Fruit fly (Drosophila melanogaster): ENCODE data around the gene Glyp.

Glyp gene

DNA sequence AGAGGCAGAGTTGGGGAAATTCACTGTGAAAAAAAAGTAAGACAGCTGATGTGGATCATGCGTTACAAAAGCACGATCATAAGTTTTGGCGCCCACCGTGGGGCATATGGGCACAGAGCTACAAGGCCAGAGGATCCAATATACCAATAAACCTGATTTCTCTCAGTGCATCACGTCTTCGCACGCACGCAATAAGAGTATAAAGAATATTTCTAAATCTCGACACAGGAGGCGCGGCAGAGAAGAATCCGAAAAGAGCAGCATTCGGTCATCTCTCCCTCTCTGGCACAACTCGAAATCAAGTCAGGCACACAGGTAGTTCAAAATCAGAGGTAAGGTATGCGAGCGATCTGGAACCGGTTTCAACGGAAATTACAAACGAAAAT is 32.9 kb downstream of the Glyp start (continued):
- TF ChIP-seq MESR4 (GFP tag; optimal IDR thresholded peaks at IDR 0.05) (peak; percentile 34), CG13424 (tag; optimal IDR thresholded peaks at IDR 0.05) (peak; percentile 82), CG6813 (GFP tag; optimal IDR thresholded peaks at IDR 0.05) (peak; percentile 90), CG12942 (GFP tag; optimal IDR thresholded peaks at IDR 0.05) (peak; percentile 81), CG7271 (tag; optimal IDR thresholded peaks at IDR 0.05) (peak; percentile 53), CG3163 (GFP tag; optimal IDR thresholded peaks at IDR 0.05) (peak; percentile 84), CG11093 (GFP tag; IDR thresholded peaks at IDR 0.05) (peak; percentile 88), emc (GFP tag; optimal IDR thresholded peaks at IDR 0.05) (peak; percentile 75), Hmx (GFP tag; optimal IDR thresholded peaks at IDR 0.05) (peak; percentile 48), Med (GFP tag) (peak; percentile 98), bcd (GFP tag; optimal IDR thresholded peaks at IDR 0.05) (peak; percentile 89), ind (GFP tag; optimal IDR thresholded peaks at IDR 0.05) (peak; percentile 82), CG1647 (GFP tag; optimal IDR thresholded peaks at IDR 0.05) (peak; percentile 72), BEAF-32 (GFP tag; optimal IDR thresholded peaks at IDR 0.05) (no peak), CG13624 (GFP tag; optimal IDR thresholded peaks at IDR 0.05) (peak; percentile 80), CG6689 (GFP tag; IDR thresholded peaks at IDR 0.05) (peak; percentile 92), Rfx (GFP tag; IDR thresholded peaks at IDR 0.05) (peak; percentile 89), slou (GFP tag; optimal IDR thresholded peaks at IDR 0.05) (peak; percentile 48), CoRest (tag; optimal IDR thresholded peaks at IDR 0.05) (peak; percentile 88), CG12236 (GFP tag; optimal IDR thresholded peaks at IDR 0.05) (peak; percentile 79), psq (GFP tag; optimal IDR thresholded peaks at IDR 0.05) (peak; percentile 68), ase (GFP tag; IDR thresholded peaks at IDR 0.05) (peak; percentile 90), wek (GFP tag; optimal IDR thresholded peaks at IDR 0.05) (peak; percentile 65), gsb (GFP tag; IDR thresholded peaks at IDR 0.05) (peak; percentile 75), CG15269 (tag; optimal IDR thresholded peaks at IDR 0.05) (peak; percentile 79), Chrac-16 (GFP tag; optimal IDR thresholded peaks at IDR 0.05) (peak; percentile 83), CG11398 (GFP tag; optimal IDR thresholded peaks at IDR 0.05) (peak; percentile 93), CG13775 (GFP tag; optimal IDR thresholded peaks at IDR 0.05) (peak; percentile 91), HLH3B (GFP tag; IDR thresholded peaks at IDR 0.05) (peak; percentile 91), Myb (GFP tag; optimal IDR thresholded peaks at IDR 0.05) (peak; percentile 79), inv (GFP tag; IDR thresholded peaks at IDR 0.05; ENCODE audit: partially characterized antibody) (no peak), Tbp (GFP tag; optimal IDR thresholded peaks at IDR 0.05) (no peak), CG2120 (GFP tag; optimal IDR thresholded peaks at IDR 0.05) (peak; percentile 90), twi (tag; optimal IDR thresholded peaks at IDR 0.05) (peak; percentile 75), oc (tag; optimal IDR thresholded peaks at IDR 0.05) (peak; percentile 85), CG17612 (GFP tag; IDR thresholded peaks at IDR 0.05) (peak; percentile 73), Xbp1 (GFP tag; optimal IDR thresholded peaks at IDR 0.05) (peak; percentile 85), disco-r (GFP tag; optimal IDR thresholded peaks at IDR 0.05) (peak; percentile 67), Camta (GFP tag; optimal IDR thresholded peaks at IDR 0.05) (peak; percentile 77), CG17568 (GFP tag; optimal IDR thresholded peaks at IDR 0.05) (peak; percentile 73), CG30403 (GFP tag; optimal IDR thresholded peaks at IDR 0.05) (peak; percentile 84), CG7987 (GFP tag; optimal IDR thresholded peaks at IDR 0.05) (peak; percentile 57)
